Worm (Caenorhabditis elegans): ENCODE measurements around the gene lgc-49.

DNA sequence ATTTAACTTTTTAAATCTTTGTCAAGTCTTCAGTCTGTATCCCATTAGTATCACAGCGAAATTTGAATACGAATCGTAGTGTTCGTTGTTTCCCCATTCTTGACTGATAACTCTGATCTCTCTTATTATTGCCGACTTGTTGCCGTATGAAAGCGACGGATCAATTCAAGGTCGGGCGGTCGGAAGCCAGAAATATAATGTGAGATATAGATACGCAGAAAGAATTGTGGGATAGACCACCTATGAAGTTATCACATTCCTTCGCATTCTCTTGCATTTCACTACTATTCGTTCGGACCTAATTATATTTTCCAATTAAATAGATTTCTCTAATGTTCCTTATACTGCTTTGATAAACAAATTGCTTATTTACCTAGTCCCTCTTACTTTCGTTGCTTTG, 42.1 kb upstream of the lgc-49 start:
- TF ChIP-seq jun-1 (tag; optimal IDR thresholded peaks at IDR 0.05) = no peak
- no peak for TF ChIP-seq pqm-1 (tag; optimal IDR thresholded peaks at IDR 0.05)
- TF ChIP-seq unc-62 (GFP tag; optimal IDR thresholded peaks at IDR 0.05 in 1 of 2) = no peak
- TF ChIP-seq unc-62 (tag; optimal IDR thresholded peaks at IDR 0.05) = no peak
- no peak for TF ChIP-seq aha-1 (tag)
- no peak for TF ChIP-seq unc-130 (GFP tag; optimal IDR thresholded peaks at IDR 0.05)
- no peak for TF ChIP-seq ama-1 (optimal IDR thresholded peaks at IDR 0.05)
- TF ChIP-seq tag-97 (GFP tag; IDR thresholded peaks at IDR 0.05) = no peak
- TF ChIP-seq lin-13 (GFP tag; optimal IDR thresholded peaks at IDR 0.05) = no peak
- no peak for TF ChIP-seq Y48G9A.11 (GFP tag; IDR thresholded peaks at IDR 0.05)
- TF ChIP-seq nhr-25 (tag; optimal IDR thresholded peaks at IDR 0.05; ENCODE audit: borderline replicate concordance, insufficient read depth) = no peak
- TF ChIP-seq pha-4 (GFP tag; IDR thresholded peaks at IDR 0.05) = no peak
- no peak for TF ChIP-seq pha-4 (tag; optimal IDR thresholded peaks at IDR 0.05)
- peak; percentile 35 for TF ChIP-seq nhr-28 (tag; optimal IDR thresholded peaks at IDR 0.05)
- no peak for TF ChIP-seq Y5F2A.4 (GFP tag; optimal IDR thresholded peaks at IDR 0.05)
